Fruit fly (Drosophila melanogaster): ENCODE measurements around the gene CG42238.

CG42238 gene

dm6 chr2L:20918056-20918674 lies 133.8 kb downstream of the CG42238 start (continued):
- TF ChIP-seq HLH54F (GFP tag; optimal IDR thresholded peaks at IDR 0.05) = peak; percentile 53
- TF ChIP-seq zf30C (GFP tag; optimal IDR thresholded peaks at IDR 0.05) = no peak
- TF ChIP-seq Dip3 (GFP tag; optimal IDR thresholded peaks at IDR 0.05) = peak; percentile 73
- TF ChIP-seq Rfx (GFP tag; IDR thresholded peaks at IDR 0.05) = peak; percentile 76
- peak; percentile 30 for TF ChIP-seq CG8290 (GFP tag; optimal IDR thresholded peaks at IDR 0.05)
- TF ChIP-seq CG8290 (tag; optimal IDR thresholded peaks at IDR 0.05) = peak; percentile 15 to 51
- TF ChIP-seq row (GFP tag; IDR thresholded peaks at IDR 0.05) = no peak; the same call in 2 of the 3 replicates
- TF ChIP-seq peb (GFP tag; IDR thresholded peaks at IDR 0.05) = peak; percentile 38; the same call in 1 of the 2 replicates
- TF ChIP-seq stwl (tag; optimal IDR thresholded peaks at IDR 0.05) = no peak
- peak; percentile 78 for TF ChIP-seq CG2875 (GFP tag; optimal IDR thresholded peaks at IDR 0.05)
- TF ChIP-seq gcm (GFP tag; optimal IDR thresholded peaks at IDR 0.05) = peak; percentile 91
- peak; percentile 38 for TF ChIP-seq Ptx1 (GFP tag; IDR thresholded peaks at IDR 0.05)
- TF ChIP-seq odd (GFP tag; optimal IDR thresholded peaks at IDR 0.05) = peak; percentile 77
- TF ChIP-seq cwo (GFP tag; optimal IDR thresholded peaks at IDR 0.05) = no peak
- no peak for TF ChIP-seq CG3065 (GFP tag; optimal IDR thresholded peaks at IDR 0.05)
- TF ChIP-seq jing (GFP tag; optimal IDR thresholded peaks at IDR 0.05) = peak; percentile 61
- TF ChIP-seq CG12104 (GFP tag; optimal IDR thresholded peaks at IDR 0.05) = peak; percentile 61
- peak; percentile 76 for TF ChIP-seq caup (GFP tag; optimal IDR thresholded peaks at IDR 0.05; ENCODE audit: severe bottlenecking)
- peak; percentile 84 for TF ChIP-seq CG8924 (tag; optimal IDR thresholded peaks at IDR 0.05)
- peak; percentile 43 for TF ChIP-seq CG10462 (GFP tag; optimal IDR thresholded peaks at IDR 0.05)
- TF ChIP-seq crp (GFP tag; optimal IDR thresholded peaks at IDR 0.05) = no peak
- no peak for TF ChIP-seq ham (GFP tag; IDR thresholded peaks at IDR 0.05)
- no peak for TF ChIP-seq Sin3A (optimal IDR thresholded peaks at IDR 0.05)
- TF ChIP-seq CG17802 (tag; optimal IDR thresholded peaks at IDR 0.05) = no peak
- no peak for TF ChIP-seq Trl (optimal IDR thresholded peaks at IDR 0.05)
- TF ChIP-seq Trl (GFP tag; optimal IDR thresholded peaks at IDR 0.05) = peak; percentile 68
- TF ChIP-seq gro (GFP tag; optimal IDR thresholded peaks at IDR 0.05) = peak; percentile 64
- no peak for TF ChIP-seq CG16779 (GFP tag; IDR thresholded peaks at IDR 0.05)
- peak; percentile 2 for TF ChIP-seq CG17359 (tag; optimal IDR thresholded peaks at IDR 0.05)
- TF ChIP-seq Rx (GFP tag; IDR thresholded peaks at IDR 0.05) = no peak
- TF ChIP-seq gfzf (GFP tag; optimal IDR thresholded peaks at IDR 0.05) = no peak
- TF ChIP-seq slp2 (GFP tag; optimal IDR thresholded peaks at IDR 0.05) = peak; percentile 45
- peak; percentile 63 for TF ChIP-seq CG10209 (GFP tag; optimal IDR thresholded peaks at IDR 0.05)
- TF ChIP-seq E2f1 (GFP tag; IDR thresholded peaks at IDR 0.05) = peak; percentile 46
- TF ChIP-seq lmd (GFP tag; IDR thresholded peaks at IDR 0.05) = peak; percentile 58
- peak; percentile 24 for TF ChIP-seq schlank (tag; optimal IDR thresholded peaks at IDR 0.05)
- peak; percentile 88 for TF ChIP-seq unpg (GFP tag; optimal IDR thresholded peaks at IDR 0.05)
- peak; percentile 39 for TF ChIP-seq pum (GFP tag; optimal IDR thresholded peaks at IDR 0.05)
- no peak for TF ChIP-seq fd64A (GFP tag; optimal IDR thresholded peaks at IDR 0.05)
- TF ChIP-seq eyg (GFP tag; optimal IDR thresholded peaks at IDR 0.05) = peak; percentile 54
- no peak for TF ChIP-seq inv (GFP tag; IDR thresholded peaks at IDR 0.05; ENCODE audit: partially characterized antibody)
- TF ChIP-seq Dll (GFP tag; IDR thresholded peaks at IDR 0.05; ENCODE audit: partially characterized antibody) = no peak
- peak; percentile 69 for TF ChIP-seq az2 (GFP tag; optimal IDR thresholded peaks at IDR 0.05)
- no peak for TF ChIP-seq CG7372 (GFP tag; IDR thresholded peaks at IDR 0.05)
- no peak for TF ChIP-seq CG18764 (GFP tag; optimal IDR thresholded peaks at IDR 0.05)
- TF ChIP-seq hkb (optimal IDR thresholded peaks at IDR 0.05) = no peak
- no peak for TF ChIP-seq hkb (GFP tag; IDR thresholded peaks at IDR 0.05)
- peak; percentile 57; the same call in 1 of the 3 replicates for TF ChIP-seq sr (GFP tag; IDR thresholded peaks at IDR 0.05)
- no peak for TF ChIP-seq CG17912 (GFP tag; optimal IDR thresholded peaks at IDR 0.05)
- peak; percentile 13 for TF ChIP-seq Abd-B (GFP tag; optimal IDR thresholded peaks at IDR 0.05)
- TF ChIP-seq nmo (GFP tag; optimal IDR thresholded peaks at IDR 0.05) = peak; percentile 66
